Worm (Caenorhabditis elegans) whole organism, L1 larva: Measurements from ENCODE around the gene C03H5.3.

Source experiments
- ceh-90 ChIP-seq: sonication (generic microtip); optimal IDR thresholded peaks from 2 replicates; lab custom pipeline; 2016; ENCODE audit warnings: missing genetic modification characterization, missing compliant biosample characterization
- dpl-1 ChIP-seq, 3 experiments: fragments of 150-350 bp in 2 of 3; sonication (generic microtip) in 1 of 3; optimal IDR thresholded peaks; 2 replicates each; lab custom pipeline; 2014 to 2017; ENCODE audit warnings: missing biosample characterization in 3 of 3, missing genetic modification characterization in 3 of 3, missing genetic modification reagents in 3 of 3
- efl-1 ChIP-seq, 4 experiments: fragments of 150-350 bp; optimal IDR thresholded peaks in 3 of 4; peaks in 1 of 4; 1 replicate in 1 of 4; 2 replicates in 3 of 4; lab custom pipeline; 2014; ENCODE audit warnings: missing biosample characterization in 2 of 4, missing genetic modification characterization in 2 of 4, missing genetic modification reagents in 2 of 4
- egl-27 ChIP-seq, 2 experiments: fragments of 150-350 bp in 1 of 2; sonication (generic microtip); optimal IDR thresholded peaks; 3 replicates each; lab custom pipeline; 2017 to 2018; ENCODE audit warnings: missing biosample characterization in 2 of 2, missing genetic modification characterization in 2 of 2, missing genetic modification reagents in 2 of 2
- fkh-8 ChIP-seq: sonication (generic microtip); optimal IDR thresholded peaks from 2 replicates; lab custom pipeline; 2016; ENCODE audit warnings: mild to moderate bottlenecking, missing genetic modification characterization, missing compliant biosample characterization
- jun-1 ChIP-seq: fragments of 150-350 bp; optimal IDR thresholded peaks from 2 replicates; lab custom pipeline; 2014; ENCODE audit warnings: missing biosample characterization, missing genetic modification reagents, missing genetic modification characterization
- lin-13 ChIP-seq: fragments of 150-350 bp; optimal IDR thresholded peaks from 2 replicates; lab custom pipeline; 2014; ENCODE audit warnings: missing biosample characterization, missing genetic modification reagents, missing genetic modification characterization
- lin-14 ChIP-seq: fragments of 200-800 bp; sonication (Bioruptor generic); optimal IDR thresholded peaks from 2 replicates; lab custom pipeline; 2018; ENCODE audit warnings: mild to moderate bottlenecking, missing genetic modification characterization, moderate library complexity, missing compliant biosample characterization
- mef-2 ChIP-seq: fragments of 150-350 bp; optimal IDR thresholded peaks from 2 replicates; lab custom pipeline; 2014; ENCODE audit warnings: missing biosample characterization, missing genetic modification characterization
- nhr-11 ChIP-seq: fragments of 150-350 bp; optimal IDR thresholded peaks from 2 replicates; lab custom pipeline; 2014; ENCODE audit warnings: missing biosample characterization, missing genetic modification characterization
- nhr-20 ChIP-seq: sonication (generic microtip); optimal IDR thresholded peaks from 2 replicates; lab custom pipeline; 2016; ENCODE audit warnings: mild to moderate bottlenecking, missing genetic modification characterization, missing compliant biosample characterization
- nhr-76 ChIP-seq: sonication (generic microtip); optimal IDR thresholded peaks from 2 replicates; lab custom pipeline; 2017; ENCODE audit warnings: missing biosample characterization, missing genetic modification characterization
- nhr-85 ChIP-seq: sonication (generic microtip); peaks from one replicate; lab custom pipeline; 2016; ENCODE audit warnings: missing genetic modification characterization, inconsistent platforms, missing compliant biosample characterization
- pax-3 ChIP-seq: fragments of 200-800 bp; sonication (Bioruptor generic); optimal IDR thresholded peaks from 2 replicates; lab custom pipeline; 2018; ENCODE audit warnings: mild to moderate bottlenecking, missing genetic modification characterization, moderate library complexity, missing compliant biosample characterization
- rnt-1 ChIP-seq: sonication (generic microtip); optimal IDR thresholded peaks from 2 replicates; lab custom pipeline; 2016; ENCODE audit warnings: mild to moderate bottlenecking, missing genetic modification characterization, moderate library complexity, missing compliant biosample characterization
- snu-23 ChIP-seq: sonication (generic microtip); optimal IDR thresholded peaks from 2 replicates; lab custom pipeline; 2016; ENCODE audit warnings: missing genetic modification characterization, missing compliant biosample characterization
- sox-4 ChIP-seq: sonication (generic microtip); optimal IDR thresholded peaks from 2 replicates; lab custom pipeline; 2016; ENCODE audit warnings: missing genetic modification characterization, missing compliant biosample characterization
- sptf-1 ChIP-seq: fragments of 150-350 bp; optimal IDR thresholded peaks from 2 replicates; lab custom pipeline; 2014; ENCODE audit warnings: missing biosample characterization, missing genetic modification characterization
- unc-30 ChIP-seq: sonication (generic microtip); optimal IDR thresholded peaks from 2 replicates; lab custom pipeline; 2017; ENCODE audit warnings: missing biosample characterization, missing genetic modification characterization
- vab-15 ChIP-seq: sonication (generic microtip); optimal IDR thresholded peaks from 2 replicates; lab custom pipeline; 2017; ENCODE audit warnings: missing genotype, mild to moderate bottlenecking, missing genetic modification characterization, missing compliant biosample characterization
- zag-1 ChIP-seq: fragments of 150-350 bp; optimal IDR thresholded peaks from 2 replicates; lab custom pipeline; 2014; ENCODE audit warnings: missing biosample characterization, missing genetic modification characterization
- zip-4 ChIP-seq: fragments of 200-800 bp; sonication (Bioruptor generic); optimal IDR thresholded peaks from 2 replicates; lab custom pipeline; 2018; ENCODE audit warnings: mild to moderate bottlenecking, missing genetic modification characterization, moderate library complexity, missing compliant biosample characterization
- ztf-11 ChIP-seq, 2 experiments: sonication (generic microtip); optimal IDR thresholded peaks; 2 replicates each; lab custom pipeline; 2016 to 2017; ENCODE audit warnings: missing genetic modification characterization in 2 of 2, missing biosample characterization in 1 of 2, missing compliant biosample characterization in 1 of 2

Gene C03H5.3

DNA sequence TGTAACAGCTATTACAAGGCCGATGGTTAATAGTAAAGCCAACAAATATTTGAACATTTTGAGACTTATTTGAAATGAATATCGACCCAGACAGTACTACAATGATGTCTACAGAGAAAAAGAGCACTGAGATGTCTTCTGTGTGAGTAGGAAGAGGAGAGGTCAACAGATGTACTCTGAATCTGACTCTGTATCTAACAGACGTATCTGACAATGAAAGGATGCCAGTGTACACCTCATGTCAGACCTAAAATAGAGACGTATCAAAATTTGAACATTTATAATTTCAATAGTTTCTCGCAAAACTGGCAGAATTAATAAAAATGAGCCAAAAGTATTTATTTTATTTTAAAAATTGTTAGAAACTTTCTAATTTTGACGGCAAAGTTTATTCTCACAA lies 37.2 kb downstream of the C03H5.3 start, which contains the start of gene C24H12.8:
Gene C24H12.8 (minus strand): TSS at position 101 of the 400 bp plus-strand sequence.
- TF ChIP-seq unc-30 (tag; lab: Kevin White, UChicago) = no peak
- no peak for TF ChIP-seq mef-2 (tag; lab: Kevin White, UChicago)
- TF ChIP-seq dpl-1 (GFP tag; optimal IDR thresholded peaks at IDR 0.05; lab: Kevin White, UChicago) = no peak
- TF ChIP-seq nhr-85 (tag; lab: Kevin White, UChicago) = no peak
- TF ChIP-seq rnt-1 (tag; lab: Kevin White, UChicago) = no peak
- no peak for TF ChIP-seq sox-4
- TF ChIP-seq lin-13 (GFP tag; lab: Kevin White, UChicago) = no peak
- TF ChIP-seq sptf-1 (tag; lab: Kevin White, UChicago) = no peak
- no peak for TF ChIP-seq egl-27 (tag; optimal IDR thresholded peaks at IDR 0.05; lab: Kevin White, UChicago)
- no peak for TF ChIP-seq zag-1 (tag; lab: Kevin White, UChicago)
- no peak for TF ChIP-seq nhr-76 (tag; lab: Kevin White, UChicago)
- TF ChIP-seq zip-4 = no peak
- no peak for TF ChIP-seq nhr-20 (tag; lab: Kevin White, UChicago)
- TF ChIP-seq pax-3 (tag; lab: Kevin White, UChicago) = no peak
- no peak for TF ChIP-seq vab-15
- no peak for TF ChIP-seq nhr-11 (tag; lab: Kevin White, UChicago)
- TF ChIP-seq fkh-8 (tag; lab: Kevin White, UChicago) = no peak
- TF ChIP-seq ztf-11 (tag; optimal IDR thresholded peaks at IDR 0.05; lab: Kevin White, UChicago) = no peak

DNA sequence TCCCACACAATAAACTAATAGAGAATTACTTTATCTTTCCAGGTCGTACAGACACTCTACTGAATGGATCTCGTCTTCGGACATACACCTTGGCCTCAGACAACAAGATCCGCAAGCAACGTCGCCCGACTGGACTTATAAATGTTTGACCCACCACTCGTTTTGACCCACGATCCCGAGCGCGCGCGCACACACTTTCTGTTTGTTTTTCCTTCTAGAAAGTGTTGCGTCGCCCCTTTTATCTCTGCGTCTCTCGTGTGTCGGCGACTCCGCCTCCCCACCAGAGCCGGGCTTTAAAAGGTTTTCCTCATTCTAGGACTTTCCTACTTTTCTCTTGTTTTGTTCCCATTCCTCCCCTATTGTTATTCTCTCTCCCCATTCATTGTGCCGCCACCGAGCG lies 51.4 kb downstream of the C03H5.3 start:
- TF ChIP-seq snu-23 (GFP tag; lab: Kevin White, UChicago) = no peak
- TF ChIP-seq vab-15 = no peak
- TF ChIP-seq jun-1 (tag; lab: Kevin White, UChicago) = no peak
- TF ChIP-seq ceh-90 (tag; lab: Kevin White, UChicago) = no peak
- TF ChIP-seq lin-14 (GFP tag; lab: Kevin White, UChicago) = no peak
- no peak for TF ChIP-seq efl-1 (optimal IDR thresholded peaks at IDR 0.05; lab: Kevin White, UChicago)
- no peak for TF ChIP-seq efl-1 (GFP tag; optimal IDR thresholded peaks at IDR 0.05 in 1 of 2; lab: Kevin White, UChicago)
- no peak for TF ChIP-seq zip-4
